Worm (Caenorhabditis elegans) whole organism, early embryonic: ENCODE results near the gene cct-8.

ENCODE experiments used
- aly-1 ChIP-seq: sonication (generic microtip); optimal IDR thresholded peaks from 2 replicates; lab custom pipeline; 2016; ENCODE audit warnings: missing genetic modification characterization, missing compliant biosample characterization
- ama-1 ChIP-seq: fragments of 150-350 bp; optimal IDR thresholded peaks from 2 replicates; lab custom pipeline; 2014
- tbx-37 ChIP-seq: fragments of 200-800 bp; sonication (Bioruptor generic); conservative IDR thresholded peaks from 2 replicates; pipeline ENCODE4 v1.3.6; 2022; ENCODE audit warnings: missing genetic modification reagents, missing genetic modification characterization, missing compliant biosample characterization

ce11 chrIV:1046996-1047395 is 46.7 kb downstream of the cct-8 start:
- TF ChIP-seq aly-1 (tag; lab: Kevin White, UChicago) (no peak), ama-1 (lab: Kevin White, UChicago) (no peak), tbx-37 (GFP tag; lab: Robert Waterston, UW) (no peak)
